Worm (Caenorhabditis elegans) whole organism, L3 larva: ENCODE measurements around the gene B0554.2.

Experiments
- daf-12 ChIP-seq: fragments of 150-350 bp; optimal IDR thresholded peaks from 2 replicates; lab custom pipeline; 2014; ENCODE audit warnings: missing biosample characterization, missing genetic modification reagents, missing genetic modification characterization
- pqm-1 ChIP-seq: fragments of 150-350 bp; optimal IDR thresholded peaks from 2 replicates; lab custom pipeline; 2017; ENCODE audit warnings: missing biosample characterization, missing genetic modification characterization, inconsistent platforms
- sea-2 ChIP-seq: fragments of 150-350 bp; sonication (generic microtip); optimal IDR thresholded peaks from 4 replicates; lab custom pipeline; 2014; ENCODE audit warnings: missing biosample characterization, missing genetic modification reagents, missing genetic modification characterization
- zag-1 ChIP-seq: fragments of 150-350 bp; optimal IDR thresholded peaks from 2 replicates; lab custom pipeline; 2014; ENCODE audit warnings: missing biosample characterization, missing genetic modification characterization

DNA sequence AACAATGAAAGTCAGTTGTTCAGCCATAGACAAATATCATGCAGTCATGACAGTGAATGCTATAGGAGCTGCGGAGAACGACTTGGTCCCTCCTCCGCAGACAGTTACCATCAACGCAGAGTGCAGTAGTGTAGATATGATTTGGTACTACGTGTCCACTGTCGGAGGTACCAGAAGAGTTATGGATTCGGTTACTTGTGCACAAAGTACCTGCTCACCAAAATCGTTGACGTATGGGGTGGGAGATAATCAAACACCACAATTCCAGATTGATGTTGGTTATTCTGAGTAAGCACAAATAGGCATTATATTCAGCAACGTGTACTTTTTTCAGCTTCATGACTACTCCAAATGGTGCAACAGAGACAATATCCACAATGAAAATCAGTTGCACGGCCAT is 1.0 kb upstream of the B0554.2 start:
- TF ChIP-seq zag-1 (tag; lab: Kevin White, UChicago) (no peak), pqm-1 (no peak), sea-2 (GFP tag; lab: Kevin White, UChicago) (no peak), daf-12 (tag; lab: Kevin White, UChicago) (no peak)
